Worm (Caenorhabditis elegans): ENCODE data around the gene Y75B8A.33.
A peak's percentile ranks its signal among the peaks of the same experiment; 100 is the strongest.

Y75B8A.33 gene

ce11 chrIII:12312886-12313285, 54.3 kb downstream of the Y75B8A.33 start, which contains the start of gene Y75B8A.39:
Gene Y75B8A.39 (plus strand): TSS chrIII:12313186.
- TF ChIP-seq chd-7 (tag; optimal IDR thresholded peaks at IDR 0.05) (no peak), cebp-1 (GFP tag; IDR thresholded peaks at IDR 0.05) (no peak), cebp-1 (tag; optimal IDR thresholded peaks at IDR 0.05) (peak; percentile 81), snpc-1.3 (tag; optimal IDR thresholded peaks at IDR 0.05; ENCODE audit: insufficient read depth) (no peak), hlh-12 (tag; optimal IDR thresholded peaks at IDR 0.05) (no peak), ztf-25 (GFP tag; IDR thresholded peaks at IDR 0.05) (no peak), unc-130 (GFP tag; optimal IDR thresholded peaks at IDR 0.05) (no peak), nhr-179 (tag; optimal IDR thresholded peaks at IDR 0.05) (no peak)
